Worm (Caenorhabditis elegans) whole organism, L3 larva: Measurements from ENCODE around the gene eak-3.
A peak's percentile ranks its signal among the peaks of the same experiment; 100 is the strongest.

Experiments used
- R02D3.7 ChIP-seq: fragments of 150-350 bp; optimal IDR thresholded peaks from 2 replicates; lab custom pipeline; 2014; ENCODE audit warnings: missing biosample characterization, missing genetic modification characterization
- aly-2 ChIP-seq: fragments of 150-350 bp; optimal IDR thresholded peaks from 2 replicates; lab custom pipeline; 2014; ENCODE audit warnings: missing biosample characterization, missing genetic modification characterization
- ama-1 ChIP-seq: fragments of 150-350 bp; optimal IDR thresholded peaks from 2 replicates; lab custom pipeline; 2018
- ceh-16 ChIP-seq: sonication (generic microtip); optimal IDR thresholded peaks from 2 replicates; lab custom pipeline; 2017; ENCODE audit warnings: missing biosample characterization, missing genetic modification characterization
- ceh-28 ChIP-seq: fragments of 150-350 bp; optimal IDR thresholded peaks from 2 replicates; lab custom pipeline; 2014; ENCODE audit warnings: missing biosample characterization, missing genetic modification reagents, missing genetic modification characterization
- ceh-9 ChIP-seq: sonication (generic microtip); optimal IDR thresholded peaks from 2 replicates; lab custom pipeline; 2018; ENCODE audit warnings: missing biosample characterization, missing genetic modification characterization
- daf-12 ChIP-seq: fragments of 150-350 bp; optimal IDR thresholded peaks from 2 replicates; lab custom pipeline; 2014; ENCODE audit warnings: missing biosample characterization, missing genetic modification reagents, missing genetic modification characterization
- egl-5 ChIP-seq: fragments of 150-350 bp; optimal IDR thresholded peaks from 2 replicates; lab custom pipeline; 2017; ENCODE audit warnings: missing biosample characterization, missing genetic modification reagents, missing genetic modification characterization, inconsistent platforms
- elt-1 ChIP-seq: fragments of 150-350 bp; optimal IDR thresholded peaks from 2 replicates; lab custom pipeline; 2014; ENCODE audit warnings: missing biosample characterization, missing genetic modification characterization
- elt-2 ChIP-seq: sonication (generic microtip); optimal IDR thresholded peaks from 2 replicates; lab custom pipeline; 2016; ENCODE audit warnings: missing genetic modification reagents, mild to moderate bottlenecking, missing genetic modification characterization, missing compliant biosample characterization
- elt-3 ChIP-seq, 3 experiments: fragments of 150-350 bp in 1 of 3; sonication (generic microtip) in 2 of 3; optimal IDR thresholded peaks; 2 replicates in 2 of 3; 4 replicates in 1 of 3; lab custom pipeline; 2014 to 2017; ENCODE audit warnings: missing biosample characterization in 3 of 3, missing genetic modification characterization in 3 of 3
- eor-1 ChIP-seq, 2 experiments: fragments of 150-350 bp; optimal IDR thresholded peaks; 2 replicates each; lab custom pipeline; 2014 to 2018; ENCODE audit warnings: missing biosample characterization in 2 of 2, missing genetic modification characterization in 2 of 2
- fkh-2 ChIP-seq: fragments of 150-350 bp; optimal IDR thresholded peaks from 2 replicates; lab custom pipeline; 2014; ENCODE audit warnings: missing biosample characterization, missing genetic modification reagents, missing genetic modification characterization
- fos-1 ChIP-seq: fragments of 150-350 bp; optimal IDR thresholded peaks from 2 replicates; lab custom pipeline; 2014; ENCODE audit warnings: missing biosample characterization, missing genetic modification characterization
- hmg-11 ChIP-seq: sonication (generic microtip); optimal IDR thresholded peaks from 2 replicates; lab custom pipeline; 2016; ENCODE audit warnings: missing genetic modification characterization, missing compliant biosample characterization
- jun-1 ChIP-seq: fragments of 150-350 bp; optimal IDR thresholded peaks from 2 replicates; lab custom pipeline; 2014; ENCODE audit warnings: missing biosample characterization, missing genetic modification reagents, missing genetic modification characterization
- lin-15B ChIP-seq: fragments of 150-350 bp; optimal IDR thresholded peaks from 2 replicates; lab custom pipeline; 2014; ENCODE audit warnings: missing biosample characterization, missing genetic modification characterization
- lin-39 ChIP-seq: fragments of 150-350 bp; optimal IDR thresholded peaks from 2 replicates; lab custom pipeline; 2018; ENCODE audit warnings: missing biosample characterization, missing genetic modification reagents, missing genetic modification characterization
- lsy-12 ChIP-seq: sonication (generic microtip); optimal IDR thresholded peaks from 2 replicates; lab custom pipeline; 2016; ENCODE audit warnings: mild to moderate bottlenecking, missing genetic modification characterization, missing compliant biosample characterization
- mdl-1 ChIP-seq: fragments of 150-350 bp; optimal IDR thresholded peaks from 2 replicates; lab custom pipeline; 2014; ENCODE audit warnings: missing biosample characterization, missing genetic modification characterization
- nfya-1 ChIP-seq: sonication (generic microtip); optimal IDR thresholded peaks from 2 replicates; lab custom pipeline; 2017; ENCODE audit warnings: missing genetic modification characterization, mild to moderate bottlenecking, missing compliant biosample characterization, antibody characterized with exemption, moderate library complexity; ENCODE audit not compliant: insufficient read depth
- nhr-11 ChIP-seq: fragments of 150-350 bp; optimal IDR thresholded peaks from 2 replicates; lab custom pipeline; 2014; ENCODE audit warnings: missing biosample characterization, missing genetic modification characterization
- nhr-12 ChIP-seq: fragments of 150-350 bp; optimal IDR thresholded peaks from 2 replicates; lab custom pipeline; 2014; ENCODE audit warnings: missing biosample characterization, missing genetic modification characterization
- nhr-237 ChIP-seq: fragments of 150-350 bp; optimal IDR thresholded peaks from 2 replicates; lab custom pipeline; 2014; ENCODE audit warnings: missing biosample characterization, missing genetic modification characterization
- nhr-25 ChIP-seq: sonication (generic microtip); optimal IDR thresholded peaks from 2 replicates; lab custom pipeline; 2017; ENCODE audit warnings: missing biosample characterization, missing genetic modification characterization
- nhr-28 ChIP-seq: fragments of 150-350 bp; optimal IDR thresholded peaks from 2 replicates; lab custom pipeline; 2014; ENCODE audit warnings: missing biosample characterization, missing genetic modification characterization
- nhr-77 ChIP-seq: fragments of 150-350 bp; optimal IDR thresholded peaks from 2 replicates; lab custom pipeline; 2014; ENCODE audit warnings: missing biosample characterization, missing genetic modification characterization
- pha-4 ChIP-seq: fragments of 150-350 bp; optimal IDR thresholded peaks from 2 replicates; lab custom pipeline; 2014; ENCODE audit warnings: missing biosample characterization, missing genetic modification reagents, missing genetic modification characterization
- pqm-1 ChIP-seq: fragments of 150-350 bp; optimal IDR thresholded peaks from 2 replicates; lab custom pipeline; 2017; ENCODE audit warnings: missing biosample characterization, missing genetic modification characterization, inconsistent platforms
- skn-1 ChIP-seq: fragments of 150-350 bp; optimal IDR thresholded peaks from 2 replicates; lab custom pipeline; 2014; ENCODE audit warnings: missing biosample characterization, missing genetic modification characterization
- tbx-2 ChIP-seq: sonication (generic microtip); optimal IDR thresholded peaks from 2 replicates; lab custom pipeline; 2016; ENCODE audit warnings: mild to moderate bottlenecking, missing genetic modification characterization, missing compliant biosample characterization
- unc-39 ChIP-seq: sonication (generic microtip); optimal IDR thresholded peaks from 4 replicates; lab custom pipeline; 2017; ENCODE audit warnings: missing biosample characterization, missing genetic modification characterization
- zag-1 ChIP-seq: fragments of 150-350 bp; optimal IDR thresholded peaks from 2 replicates; lab custom pipeline; 2014; ENCODE audit warnings: missing biosample characterization, missing genetic modification characterization
- ztf-11 ChIP-seq: fragments of 150-350 bp; optimal IDR thresholded peaks from 2 replicates; lab custom pipeline; 2014; ENCODE audit warnings: missing biosample characterization, missing genetic modification characterization
- ztf-4 ChIP-seq: fragments of 150-350 bp; optimal IDR thresholded peaks from 2 replicates; lab custom pipeline; 2014; ENCODE audit warnings: missing biosample characterization, missing genetic modification characterization

Gene eak-3

ce11 chrIII:1201958-1202596 is 25.7 kb upstream of the eak-3 start, which contains the start of the genes mrpl-45 and Y119D3B.12 (continued):
- TF ChIP-seq nhr-11 (tag; lab: Kevin White, UChicago) (no peak), R02D3.7 (tag; lab: Kevin White, UChicago) (peak; percentile 70), lsy-12 (tag; lab: Kevin White, UChicago) (no peak), nhr-12 (no peak), jun-1 (tag; lab: Kevin White, UChicago) (peak; percentile 29), fkh-2 (tag; lab: Kevin White, UChicago) (no peak), ceh-16 (tag; lab: Kevin White, UChicago) (no peak), daf-12 (tag; lab: Kevin White, UChicago) (no peak), unc-39 (tag; lab: Kevin White, UChicago) (no peak), nhr-77 (tag; lab: Kevin White, UChicago) (peak; percentile 23), pqm-1 (peak; percentile 22), nhr-28 (tag; lab: Kevin White, UChicago) (no peak), ztf-11 (tag; lab: Kevin White, UChicago) (no peak)

- no peak for TF ChIP-seq pha-4 (tag; lab: Kevin White, UChicago)
- no peak for TF ChIP-seq mdl-1 (tag; lab: Kevin White, UChicago)
- TF ChIP-seq elt-3 (tag; optimal IDR thresholded peaks at IDR 0.05; lab: Kevin White, UChicago) = no peak
- no peak for TF ChIP-seq nhr-25 (tag; lab: Kevin White, UChicago)
- no peak for TF ChIP-seq nhr-237 (tag; lab: Kevin White, UChicago)
- no peak for TF ChIP-seq unc-39 (tag; lab: Kevin White, UChicago)
- no peak for TF ChIP-seq lin-15B (tag; lab: Kevin White, UChicago)
- TF ChIP-seq ama-1 (lab: Kevin White, UChicago) = no peak
- no peak for TF ChIP-seq fkh-2 (tag; lab: Kevin White, UChicago)
- TF ChIP-seq ceh-9 (tag; lab: Kevin White, UChicago) = no peak
- TF ChIP-seq lsy-12 (tag; lab: Kevin White, UChicago) = no peak
- TF ChIP-seq egl-5 = no peak
- TF ChIP-seq fos-1 = no peak
- TF ChIP-seq nfya-1 (tag; lab: Kevin White, UChicago) = no peak
These were observed 19.8 kb upstream of the eak-3 start, which contains the start of gene dss-1 for ce11 chrIII:1196192-1196591. Gene dss-1, minus strand, starts transcription at chrIII:1196292.

- peak; percentile 50 for TF ChIP-seq ceh-28 (tag; lab: Kevin White, UChicago)
- TF ChIP-seq lin-39 (tag; lab: Kevin White, UChicago) = no peak
- no peak for TF ChIP-seq nhr-25 (tag; lab: Kevin White, UChicago)
- TF ChIP-seq, all 47 proteins: peak for 1
These were observed 17.0 kb upstream of the eak-3 start, which contains the start of gene Y119D3B.14 for ce11 chrIII:1193326-1193862. Gene Y119D3B.14, minus strand, starts transcription at chrIII:1193812.

- TF ChIP-seq nhr-11 (tag; lab: Kevin White, UChicago) (no peak), fos-1 (no peak), elt-2 (tag; lab: Kevin White, UChicago) (peak; percentile 23), lin-15B (tag; lab: Kevin White, UChicago) (no peak)
These were observed 5.4 kb upstream of the eak-3 start, which contains the start of gene nspg-8 for ce11 chrIII:1181756-1182155. Gene nspg-8, plus strand, starts transcription at chrIII:1182056.

- TF ChIP-seq elt-1 (tag; lab: Kevin White, UChicago) (no peak), ceh-28 (tag; lab: Kevin White, UChicago) (no peak), hmg-11 (tag; lab: Kevin White, UChicago) (no peak), eor-1 (tag; optimal IDR thresholded peaks at IDR 0.05; lab: Kevin White, UChicago) (no peak), ama-1 (lab: Kevin White, UChicago) (no peak), aly-2 (tag; lab: Kevin White, UChicago) (no peak), ceh-16 (tag; lab: Kevin White, UChicago) (no peak), tbx-2 (tag; lab: Kevin White, UChicago) (no peak), ztf-4 (tag; lab: Kevin White, UChicago) (no peak), jun-1 (tag; lab: Kevin White, UChicago) (no peak), skn-1 (no peak), nhr-12 (no peak), ceh-9 (tag; lab: Kevin White, UChicago) (no peak), pqm-1 (no peak), zag-1 (no peak)
These were observed 2.6 kb upstream of the eak-3 start for ce11 chrIII:1179006-1179405.
